Worm (Caenorhabditis elegans) whole organism, mixed stage, embryonic: ENCODE data around the gene R09E12.9.

ENCODE experiments used
- ceh-43 ChIP-seq: fragments of 200-800 bp; sonication (Bioruptor generic); optimal IDR thresholded peaks from 2 replicates; lab custom pipeline; 2018; ENCODE audit warnings: mild to moderate bottlenecking, missing genetic modification characterization, moderate library complexity, missing compliant biosample characterization
- elt-1 ChIP-seq: sonication (generic microtip); optimal IDR thresholded peaks from 2 replicates; lab custom pipeline; 2017; ENCODE audit warnings: missing genetic modification characterization, mild to moderate bottlenecking, missing compliant biosample characterization, antibody characterized with exemption, moderate library complexity, borderline replicate concordance; ENCODE audit not compliant: insufficient read depth
- elt-3 ChIP-seq: fragments of 150-350 bp; optimal IDR thresholded peaks from 2 replicates; lab custom pipeline; 2014; ENCODE audit warnings: missing biosample characterization, missing genetic modification characterization
- lin-13 ChIP-seq: fragments of 150-350 bp; optimal IDR thresholded peaks from 2 replicates; lab custom pipeline; 2014; ENCODE audit warnings: missing biosample characterization, missing genetic modification characterization
- lsy-2 ChIP-seq: fragments of 150-350 bp; optimal IDR thresholded peaks from 2 replicates; lab custom pipeline; 2014; ENCODE audit warnings: missing biosample characterization, missing genetic modification characterization
- mab-5 ChIP-seq: fragments of 150-350 bp; optimal IDR thresholded peaks from 2 replicates; lab custom pipeline; 2014; ENCODE audit warnings: missing biosample characterization, missing genetic modification characterization
- nhr-2 ChIP-seq: fragments of 150-350 bp; optimal IDR thresholded peaks from 2 replicates; lab custom pipeline; 2014; ENCODE audit warnings: missing biosample characterization, missing genetic modification characterization
- nhr-237 ChIP-seq: fragments of 150-350 bp; optimal IDR thresholded peaks from 2 replicates; lab custom pipeline; 2014; ENCODE audit warnings: missing biosample characterization, missing genetic modification characterization
- nhr-28 ChIP-seq: fragments of 150-350 bp; optimal IDR thresholded peaks from 2 replicates; lab custom pipeline; 2014; ENCODE audit warnings: missing biosample characterization, missing genetic modification characterization
- nhr-76 ChIP-seq: sonication (generic microtip); optimal IDR thresholded peaks from 2 replicates; lab custom pipeline; 2017; ENCODE audit warnings: missing biosample characterization, missing genetic modification characterization
- pha-4 ChIP-seq: fragments of 150-350 bp; optimal IDR thresholded peaks from 2 replicates; lab custom pipeline; 2018; ENCODE audit warnings: missing biosample characterization, missing genetic modification reagents, missing genetic modification characterization
- unc-62 ChIP-seq: fragments of 150-350 bp; optimal IDR thresholded peaks from 2 replicates; lab custom pipeline; 2014; ENCODE audit warnings: missing biosample characterization, missing genetic modification reagents, missing genetic modification characterization
- zip-8 ChIP-seq: fragments of 150-350 bp; optimal IDR thresholded peaks from 2 replicates; lab custom pipeline; 2014; ENCODE audit warnings: missing biosample characterization, missing genetic modification characterization

DNA sequence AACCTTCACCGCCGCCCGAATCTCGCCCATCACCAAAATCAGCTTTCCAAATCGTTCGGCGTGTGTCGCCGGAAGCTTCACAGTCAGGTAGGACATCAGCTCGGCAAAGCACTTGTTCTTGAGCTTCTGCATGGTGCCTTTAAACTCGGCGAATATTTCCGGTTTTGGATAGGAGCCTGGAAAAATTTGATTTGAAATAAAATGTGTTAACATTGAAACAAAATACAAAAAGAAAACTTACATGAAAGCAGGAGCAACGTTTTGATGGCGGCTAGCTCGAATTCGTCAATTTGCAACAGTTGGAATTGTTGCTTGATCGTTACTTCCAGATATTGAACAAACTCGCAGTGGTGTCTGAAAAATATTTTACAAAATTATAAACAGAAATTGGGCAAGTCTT, 25.3 kb downstream of the R09E12.9 start:
- no peak for TF ChIP-seq elt-3 (tag; lab: Kevin White, UChicago)
- TF ChIP-seq ceh-43 (GFP tag; lab: Kevin White, UChicago), result no peak
- TF ChIP-seq zip-8 (tag; lab: Kevin White, UChicago), result no peak
- no peak for TF ChIP-seq nhr-2
- TF ChIP-seq nhr-28 (tag; lab: Kevin White, UChicago), result no peak
- TF ChIP-seq nhr-237 (tag; lab: Kevin White, UChicago), result no peak
- no peak for TF ChIP-seq nhr-76 (tag; lab: Kevin White, UChicago)
- no peak for TF ChIP-seq elt-1 (tag; lab: Kevin White, UChicago)
- no peak for TF ChIP-seq lin-13
- no peak for TF ChIP-seq lsy-2
- no peak for TF ChIP-seq unc-62 (GFP tag; lab: Kevin White, UChicago)
- no peak for TF ChIP-seq mab-5
- TF ChIP-seq pha-4, result no peak
